Fruit fly (Drosophila melanogaster) whole organism, embryonic: ENCODE results near the gene CG4297.

Source experiments
- B-H1 ChIP-seq: fragments of 200-800 bp; sonication (Bioruptor generic); IDR thresholded peaks from 3 replicates; pipeline ENCODE4 v1.3.6; 2022; ENCODE audit warnings: missing biosample characterization, missing genetic modification characterization
- CG1024 ChIP-seq: fragments of 200-800 bp; sonication (Bioruptor generic); IDR thresholded peaks from 2 replicates; pipeline ENCODE4 v1.3.6; 2022; ENCODE audit warnings: missing biosample characterization, missing genetic modification characterization
- CG14014 ChIP-seq: fragments of 200-800 bp; sonication (Bioruptor generic); IDR thresholded peaks from 2 replicates; pipeline ENCODE4 v1.3.6; 2022; ENCODE audit warnings: missing biosample characterization, missing genetic modification characterization
- CG15479 ChIP-seq: fragments of 200-800 bp; sonication (Bioruptor generic); optimal IDR thresholded peaks from 3 replicates; lab custom pipeline; 2019; ENCODE audit warnings: missing biosample characterization, mild to moderate bottlenecking, missing genetic modification characterization, moderate library complexity
- CG1603 ChIP-seq: fragments of 200-800 bp; sonication (Bioruptor generic); optimal IDR thresholded peaks from 2 replicates; lab custom pipeline; 2019; ENCODE audit warnings: missing biosample characterization, mild to moderate bottlenecking, missing genetic modification characterization, moderate library complexity
- CG17829 ChIP-seq: fragments of 200-800 bp; optimal IDR thresholded peaks from 2 replicates; lab custom pipeline; 2019; ENCODE audit warnings: missing biosample characterization, mild to moderate bottlenecking, missing genetic modification characterization, moderate library complexity
- CG2875 ChIP-seq: fragments of 200-800 bp; sonication (Bioruptor generic); optimal IDR thresholded peaks from 2 replicates; lab custom pipeline; 2017; ENCODE audit warnings: missing biosample characterization, mild to moderate bottlenecking, missing genetic modification characterization, missing genetic modification reagents
- CG3065 ChIP-seq: fragments of 200-800 bp; sonication (Bioruptor generic); optimal IDR thresholded peaks from 2 replicates; lab custom pipeline; 2016; ENCODE audit warnings: missing biosample characterization, missing genetic modification characterization
- CG31224 ChIP-seq: fragments of 200-800 bp; sonication (Bioruptor generic); IDR thresholded peaks from 2 replicates; pipeline ENCODE4 v1.3.6; 2022; ENCODE audit warnings: missing biosample characterization, missing genetic modification characterization
- CG33557 ChIP-seq: fragments of 200-800 bp; sonication (Bioruptor generic); optimal IDR thresholded peaks from 2 replicates; lab custom pipeline; 2019; ENCODE audit warnings: missing biosample characterization, mild to moderate bottlenecking, missing genetic modification characterization, moderate library complexity
- CG3847 ChIP-seq: fragments of 200-800 bp; sonication (Bioruptor generic); IDR thresholded peaks from 2 replicates; pipeline ENCODE4 v1.3.6; 2022; ENCODE audit warnings: missing biosample characterization, missing genetic modification characterization
- CG3995 ChIP-seq: fragments of 200-800 bp; sonication (Bioruptor generic); optimal IDR thresholded peaks from 3 replicates; lab custom pipeline; 2016; ENCODE audit warnings: missing biosample characterization, missing genetic modification characterization
- CG42726 ChIP-seq: fragments of 200-800 bp; sonication (Bioruptor generic); IDR thresholded peaks from 2 replicates; pipeline ENCODE4 v1.3.6; 2022; ENCODE audit warnings: missing biosample characterization, missing genetic modification characterization; ENCODE audit not compliant: partially characterized antibody
- CG4328 ChIP-seq: fragments of 200-800 bp; sonication (Bioruptor generic); optimal IDR thresholded peaks from 3 replicates; lab custom pipeline; 2017; ENCODE audit warnings: missing biosample characterization, missing genetic modification reagents, missing genetic modification characterization
- CG4617 ChIP-seq: fragments of 200-800 bp; sonication (Bioruptor generic); optimal IDR thresholded peaks from 3 replicates; lab custom pipeline; 2016; ENCODE audit warnings: missing biosample characterization, missing genetic modification characterization, borderline replicate concordance
- CG5245 ChIP-seq: fragments of 200-800 bp; sonication (Bioruptor generic); optimal IDR thresholded peaks from 3 replicates; lab custom pipeline; 2016; ENCODE audit warnings: missing biosample characterization, missing genetic modification characterization
- CG6683 ChIP-seq: fragments of 200-800 bp; sonication (Bioruptor generic); optimal IDR thresholded peaks from 2 replicates; lab custom pipeline; 2017; ENCODE audit warnings: missing biosample characterization, mild to moderate bottlenecking, missing genetic modification characterization, missing genetic modification reagents
- CG6791 ChIP-seq: fragments of 200-800 bp; sonication (Bioruptor generic); IDR thresholded peaks from 3 replicates; pipeline ENCODE4 v1.3.6; 2022; ENCODE audit warnings: missing biosample characterization, missing genetic modification characterization; ENCODE audit not compliant: partially characterized antibody
- CG7786 ChIP-seq: fragments of 200-800 bp; sonication (Bioruptor generic); optimal IDR thresholded peaks from 2 replicates; lab custom pipeline; 2016; ENCODE audit warnings: missing biosample characterization, missing genetic modification characterization
- CG9797 ChIP-seq: fragments of 200-800 bp; sonication (Bioruptor generic); optimal IDR thresholded peaks from 3 replicates; lab custom pipeline; 2018; ENCODE audit warnings: missing biosample characterization, mild to moderate bottlenecking, missing genetic modification characterization
- Ets65A ChIP-seq: fragments of 200-800 bp; sonication (Bioruptor generic); peaks from one replicate; lab custom pipeline; 2016; ENCODE audit warnings: missing biosample characterization, missing genetic modification characterization
- GATAe ChIP-seq: fragments of 200-800 bp; sonication (Bioruptor generic); conservative IDR thresholded peaks from 2 replicates; pipeline ENCODE4 v1.3.6; 2022; ENCODE audit warnings: missing biosample characterization, missing genetic modification characterization
- MESR4 ChIP-seq: fragments of 200-800 bp; sonication (Bioruptor generic); optimal IDR thresholded peaks from 2 replicates; lab custom pipeline; 2018; ENCODE audit warnings: missing biosample characterization, mild to moderate bottlenecking, missing genetic modification characterization, moderate library complexity
- Med ChIP-seq: fragments of 200-800 bp; sonication (Bioruptor generic); peaks from one replicate; lab custom pipeline; 2016; ENCODE audit warnings: missing biosample characterization, missing genetic modification characterization, mild to moderate bottlenecking, inconsistent platforms, moderate library complexity
- Myb ChIP-seq: fragments of 200-800 bp; sonication (Bioruptor generic); optimal IDR thresholded peaks from 2 replicates; lab custom pipeline; 2016; ENCODE audit warnings: missing biosample characterization, missing genetic modification characterization
- Nf-YC ChIP-seq: fragments of 200-800 bp; optimal IDR thresholded peaks from 3 replicates; lab custom pipeline; 2019; ENCODE audit warnings: missing biosample characterization, mild to moderate bottlenecking, missing genetic modification characterization, moderate library complexity
- NfI ChIP-seq: fragments of 200-800 bp; sonication (Bioruptor generic); optimal IDR thresholded peaks from 3 replicates; lab custom pipeline; 2018; ENCODE audit warnings: missing biosample characterization, mild to moderate bottlenecking, missing genetic modification characterization, moderate library complexity
- Sox100B ChIP-seq: fragments of 200-800 bp; sonication (Bioruptor generic); optimal IDR thresholded peaks from 3 replicates; lab custom pipeline; 2018; ENCODE audit warnings: missing biosample characterization, mild to moderate bottlenecking, missing genetic modification characterization
- ab ChIP-seq: fragments of 200-800 bp; sonication (Bioruptor generic); optimal IDR thresholded peaks from 2 replicates; lab custom pipeline; 2016; ENCODE audit warnings: missing biosample characterization, missing genetic modification characterization
- ci ChIP-seq: fragments of 200-800 bp; sonication (Bioruptor generic); IDR thresholded peaks from 3 replicates; pipeline ENCODE4 v1.3.6; 2022; ENCODE audit warnings: missing biosample characterization, missing genetic modification characterization
- crol ChIP-seq: fragments of 200-800 bp; sonication (Bioruptor generic); IDR thresholded peaks from 2 replicates; pipeline ENCODE4 v1.3.6; 2022; ENCODE audit warnings: missing biosample characterization, missing genetic modification characterization
- dati ChIP-seq: fragments of 200-800 bp; sonication (Bioruptor generic); IDR thresholded peaks from 2 replicates; pipeline ENCODE4 v1.3.6; 2022; ENCODE audit warnings: missing biosample characterization, missing genetic modification characterization
- dmrt11E ChIP-seq: fragments of 200-800 bp; sonication (Bioruptor generic); optimal IDR thresholded peaks from 3 replicates; lab custom pipeline; 2018; ENCODE audit warnings: missing biosample characterization, mild to moderate bottlenecking, missing genetic modification characterization, moderate library complexity
- ewg ChIP-seq: fragments of 200-800 bp; sonication (Bioruptor generic); optimal IDR thresholded peaks from 3 replicates; lab custom pipeline; 2017; ENCODE audit warnings: mild to moderate bottlenecking, missing biosample characterization, missing genetic modification reagents, missing genetic modification characterization
- gfzf ChIP-seq: fragments of 200-800 bp; sonication (Bioruptor generic); optimal IDR thresholded peaks from 2 replicates; lab custom pipeline; 2016; ENCODE audit warnings: missing biosample characterization, mild to moderate bottlenecking, missing genetic modification characterization, moderate library complexity
- gt ChIP-seq: fragments of 200-800 bp; sonication (Bioruptor generic); IDR thresholded peaks from 2 replicates; pipeline ENCODE4 v1.3.6; 2022; ENCODE audit warnings: missing biosample characterization, missing genetic modification characterization
- hth ChIP-seq: fragments of >200 bp; optimal IDR thresholded peaks from 2 replicates; lab custom pipeline; 2017; ENCODE audit warnings: inconsistent platforms
- lilli ChIP-seq: fragments of 200-800 bp; sonication (Bioruptor generic); optimal IDR thresholded peaks from 3 replicates; lab custom pipeline; 2016; ENCODE audit warnings: missing biosample characterization, missing genetic modification characterization
- mirr ChIP-seq: fragments of 200-800 bp; sonication (Bioruptor generic); optimal IDR thresholded peaks from 3 replicates; lab custom pipeline; 2018; ENCODE audit warnings: missing biosample characterization, mild to moderate bottlenecking, missing genetic modification characterization
- nau ChIP-seq: fragments of 200-800 bp; sonication (Bioruptor generic); optimal IDR thresholded peaks from 3 replicates; lab custom pipeline; 2017; ENCODE audit warnings: missing biosample characterization, mild to moderate bottlenecking, missing genetic modification characterization, missing genetic modification reagents
- pzg ChIP-seq: fragments of 200-800 bp; sonication (Bioruptor generic); optimal IDR thresholded peaks from 3 replicates; lab custom pipeline; 2018; ENCODE audit warnings: missing biosample characterization, mild to moderate bottlenecking, missing genetic modification characterization, moderate library complexity
- sens ChIP-seq: fragments of 200-800 bp; sonication (Bioruptor generic); peaks from one replicate; lab custom pipeline; 2016; ENCODE audit warnings: missing biosample characterization, missing genetic modification characterization
- ssp ChIP-seq: fragments of 200-800 bp; sonication (Bioruptor generic); IDR thresholded peaks from 2 replicates; pipeline ENCODE4 v1.3.6; 2022; ENCODE audit warnings: missing biosample characterization, missing genetic modification characterization
- tin ChIP-seq: fragments of 200-800 bp; sonication (Bioruptor generic); optimal IDR thresholded peaks from 3 replicates; lab custom pipeline; 2016; ENCODE audit warnings: missing biosample characterization, missing genetic modification characterization
- tna ChIP-seq: fragments of 200-800 bp; sonication (Bioruptor generic); IDR thresholded peaks from 2 replicates; pipeline ENCODE4 v1.3.6; 2022; ENCODE audit warnings: missing biosample characterization, missing genetic modification characterization; ENCODE audit not compliant: partially characterized antibody
- yki ChIP-seq: fragments of >200 bp; optimal IDR thresholded peaks from 3 replicates; lab custom pipeline; 2018

Gene CG4297

DNA sequence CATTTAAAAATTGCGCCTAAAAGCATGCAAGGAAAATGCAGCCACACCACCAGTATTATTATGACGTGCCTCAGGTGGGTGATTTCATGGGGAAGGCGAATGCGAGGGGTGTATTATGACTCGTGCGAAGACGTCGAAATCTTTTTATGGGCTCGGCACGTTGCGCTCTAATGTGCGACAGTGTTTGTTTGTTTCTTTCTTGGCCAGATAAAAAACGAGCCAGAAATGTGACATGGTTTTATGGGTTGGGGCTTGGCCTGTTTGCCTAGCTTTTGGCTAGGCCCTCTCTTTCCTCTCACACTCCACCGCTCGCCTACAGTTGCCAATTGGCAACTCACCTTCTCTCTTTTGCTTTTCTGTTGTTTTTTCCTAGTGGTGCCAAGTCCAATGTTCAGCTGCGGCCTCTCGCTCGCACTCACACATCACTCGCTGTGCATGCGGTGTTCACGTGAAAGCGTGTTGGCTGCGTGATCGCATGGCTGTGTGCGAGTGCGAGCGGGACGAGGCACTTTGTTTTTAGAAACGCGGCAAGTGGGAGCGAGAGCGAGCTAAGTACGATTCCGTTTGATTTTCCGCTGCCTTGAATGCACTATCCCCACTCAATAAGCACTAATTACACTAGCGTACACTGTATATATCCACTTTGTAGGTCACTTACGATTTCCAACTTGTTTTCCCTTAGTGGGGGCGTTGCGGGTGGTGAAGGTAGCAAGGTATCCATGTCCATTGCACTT is 6.9 kb upstream of the CG4297 start (continued):
- TF ChIP-seq dati (GFP tag; lab: Robert Waterston, UW): no peak
- no peak for TF ChIP-seq CG3847 (GFP tag; lab: Robert Waterston, UW)
- TF ChIP-seq hth (lab: Kevin White, UChicago): no peak
- no peak for TF ChIP-seq Myb
- TF ChIP-seq NfI (GFP tag; lab: Kevin White, UChicago): no peak
- TF ChIP-seq yki: no peak
- no peak for TF ChIP-seq CG1024 (GFP tag; lab: Robert Waterston, UW)
- TF ChIP-seq CG15479 (GFP tag; lab: Kevin White, UChicago): peak; percentile 20
- no peak for TF ChIP-seq tna (GFP tag; lab: Robert Waterston, UW)
- TF ChIP-seq CG17829 (tag; lab: Kevin White, UChicago): no peak
- TF ChIP-seq gt (GFP tag; lab: Robert Waterston, UW): no peak
- peak; percentile 12 for TF ChIP-seq nau (GFP tag; lab: Kevin White, UChicago)
- TF ChIP-seq GATAe: no peak
- TF ChIP-seq, all 482 proteins: peak for 136

dm6 chr2L:478173-478572 is 6.2 kb upstream of the CG4297 start:
- peak; percentile 26 for TF ChIP-seq Med (GFP tag; lab: Kevin White, UChicago)
- no peak for TF ChIP-seq CG14014 (GFP tag; lab: Robert Waterston, UW)
- TF ChIP-seq Ets65A (GFP tag; lab: Kevin White, UChicago): peak; percentile 47

DNA sequence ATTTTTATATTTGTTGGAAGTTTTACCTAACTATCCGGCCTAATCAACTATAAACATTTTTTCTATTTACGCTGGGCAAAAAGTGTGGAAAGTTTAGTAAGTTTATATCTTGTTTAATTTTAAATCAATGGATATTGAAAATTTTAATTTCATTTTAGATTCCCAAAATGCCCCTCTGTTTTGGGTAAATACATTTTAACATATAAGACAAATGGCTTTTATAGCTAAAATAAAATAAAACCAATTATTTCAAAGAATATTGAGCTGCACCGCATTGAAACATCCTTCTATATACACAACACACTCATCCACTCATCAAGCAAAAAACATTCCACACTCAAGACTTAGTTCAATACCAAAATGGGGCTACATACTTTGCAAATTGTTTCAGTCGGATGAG is 3.9 kb upstream of the CG4297 start, which contains the start of gene ush:
TSS of gene ush (plus strand) at position 301 of the 400 bp plus-strand sequence.
- TF ChIP-seq CG42726: no peak
- no peak for TF ChIP-seq ssp
- TF ChIP-seq CG17829 (tag; lab: Kevin White, UChicago): no peak

dm6 chr2L:472829-473228 is 829 bp upstream of the CG4297 start, which contains the start of gene MED15:
Gene MED15 (plus strand): TSS chr2L:473013.
- TF ChIP-seq CG6791 (GFP tag; lab: Robert Waterston, UW) (no peak), ab (no peak), ci (GFP tag; lab: Robert Waterston, UW) (no peak), gfzf (peak; percentile 75), MESR4 (GFP tag; lab: Kevin White, UChicago) (peak; percentile 62), mirr (no peak), CG33557 (GFP tag; lab: Kevin White, UChicago) (no peak), CG3065 (GFP tag; lab: Kevin White, UChicago) (no peak), CG7786 (GFP tag; lab: Kevin White, UChicago) (no peak), CG4617 (GFP tag; lab: Kevin White, UChicago) (peak; percentile 40), CG3995 (GFP tag; lab: Kevin White, UChicago) (peak; percentile 35), CG6683 (GFP tag; lab: Kevin White, UChicago) (no peak), CG9797 (GFP tag; lab: Kevin White, UChicago) (peak; percentile 44), ewg (GFP tag; lab: Kevin White, UChicago) (peak; percentile 77), Sox100B (no peak), lilli (no peak), sens (no peak), dmrt11E (no peak), tin (GFP tag; lab: Kevin White, UChicago) (no peak), pzg (GFP tag; lab: Kevin White, UChicago) (peak; percentile 52), CG1603 (tag; lab: Kevin White, UChicago) (peak; percentile 41), Myb (peak; percentile 78), CG4328 (GFP tag; lab: Kevin White, UChicago) (no peak), CG2875 (GFP tag; lab: Kevin White, UChicago) (no peak), B-H1 (GFP tag; lab: Robert Waterston, UW) (no peak), CG5245 (GFP tag; lab: Kevin White, UChicago) (no peak), Nf-YC (tag; lab: Kevin White, UChicago) (peak; percentile 25), crol (no peak), CG31224 (GFP tag; lab: Robert Waterston, UW) (no peak)
